Worm (Caenorhabditis elegans): ENCODE results near the gene F53H4.4.

DNA sequence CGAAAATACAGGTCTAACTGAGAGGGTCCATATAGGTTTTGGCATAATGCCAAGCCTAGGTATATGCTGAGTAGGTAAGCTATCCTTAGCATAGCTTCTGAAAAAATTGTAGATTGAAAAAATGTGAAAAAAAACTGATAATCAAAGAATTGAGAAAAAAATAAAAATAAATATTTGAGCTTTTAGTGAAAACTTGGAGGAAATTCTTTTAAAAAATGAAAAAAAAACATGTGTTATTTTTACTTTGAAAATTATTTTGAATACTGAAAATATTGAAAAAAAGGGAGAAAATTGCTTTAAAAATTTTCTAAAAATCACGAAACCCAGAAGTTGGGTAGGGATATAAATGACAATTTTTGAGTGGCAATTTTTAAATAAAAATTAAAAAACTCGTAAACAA lies 21.3 kb downstream of the F53H4.4 start, which contains the start of gene F53H4.3:
- TF ChIP-seq ztf-23 (GFP tag; IDR thresholded peaks at IDR 0.05) (no peak), ref-1 (GFP tag; conservative IDR thresholded peaks at IDR 0.05) (no peak), T22C8.4 (GFP tag; IDR thresholded peaks at IDR 0.05) (no peak)
